Worm (Caenorhabditis elegans): ENCODE results near the gene F23H12.10.

F23H12.10 gene

DNA sequence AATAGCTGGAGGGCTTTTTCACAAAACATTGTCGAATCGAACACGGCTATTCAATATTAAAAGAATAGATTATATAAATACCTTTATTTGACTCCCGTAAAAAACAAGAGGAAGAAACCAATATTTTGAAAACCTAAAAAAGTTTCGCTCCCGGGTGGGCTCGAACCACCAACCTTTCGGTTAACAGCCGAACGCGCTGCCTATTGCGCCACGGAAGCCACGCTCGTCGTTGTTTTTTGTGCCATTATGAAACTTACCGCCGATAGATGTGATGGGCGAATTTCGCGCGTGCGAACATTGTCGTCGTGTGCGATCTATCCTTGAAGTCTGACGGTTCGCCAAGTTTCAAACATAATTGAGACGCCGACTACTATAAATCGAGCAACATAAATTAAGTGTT is 42.2 kb downstream of the F23H12.10 start (continued):
- TF ChIP-seq B0336.3 (GFP tag; IDR thresholded peaks at IDR 0.05) (no peak), sptf-2 (GFP tag; optimal IDR thresholded peaks at IDR 0.05) (no peak), unc-130 (GFP tag; optimal IDR thresholded peaks at IDR 0.05) (no peak), F22D6.2 (tag; optimal IDR thresholded peaks at IDR 0.05) (no peak), ceh-91 (GFP tag; IDR thresholded peaks at IDR 0.05) (no peak), nhr-80 (tag; optimal IDR thresholded peaks at IDR 0.05) (no peak), tbx-9 (tag; optimal IDR thresholded peaks at IDR 0.05; ENCODE audit: borderline replicate concordance) (no peak), ceh-100 (GFP tag; IDR thresholded peaks at IDR 0.05) (no peak), madf-8 (GFP tag; conservative IDR thresholded peaks at IDR 0.05) (no peak), tlf-1 (GFP tag; optimal IDR thresholded peaks at IDR 0.05) (no peak), ama-1 (optimal IDR thresholded peaks at IDR 0.05) (no peak), ama-1 (GFP tag; optimal IDR thresholded peaks at IDR 0.05) (no peak), ceh-58 (GFP tag; IDR thresholded peaks at IDR 0.05) (no peak), zfh-2 (GFP tag; conservative IDR thresholded peaks at IDR 0.05) (no peak), nfya-2 (GFP tag; IDR thresholded peaks at IDR 0.05) (no peak), B0019.2 (GFP tag; conservative IDR thresholded peaks at IDR 0.05) (no peak), efl-1 (GFP tag; optimal IDR thresholded peaks at IDR 0.05) (no peak), F33H1.4 (GFP tag; IDR thresholded peaks at IDR 0.05) (no peak), die-1 (tag; optimal IDR thresholded peaks at IDR 0.05) (peak; percentile 57), ZK185.1 (tag; optimal IDR thresholded peaks at IDR 0.05; ENCODE audit: poor library complexity, severe bottlenecking) (no peak), ztf-6 (GFP tag; IDR thresholded peaks at IDR 0.05) (no peak; the same call in 1 of the 2 replicates), dox-1 (GFP tag; IDR thresholded peaks at IDR 0.05) (no peak), unc-62 (GFP tag; optimal IDR thresholded peaks at IDR 0.05) (no peak), T07F8.4 (tag; optimal IDR thresholded peaks at IDR 0.05) (no peak), F10E7.11 (tag; optimal IDR thresholded peaks at IDR 0.05) (no peak), nhr-27 (tag; optimal IDR thresholded peaks at IDR 0.05) (no peak), dpl-1 (GFP tag; optimal IDR thresholded peaks at IDR 0.05) (no peak), attf-5 (GFP tag; optimal IDR thresholded peaks at IDR 0.05) (no peak), sdz-38 (tag; optimal IDR thresholded peaks at IDR 0.05) (no peak), hmg-20 (GFP tag; IDR thresholded peaks at IDR 0.05) (no peak), aptf-2 (GFP tag; conservative IDR thresholded peaks at IDR 0.05) (no peak), let-526 (GFP tag; IDR thresholded peaks at IDR 0.05) (no peak), hrde-1 (tag; optimal IDR thresholded peaks at IDR 0.05; ENCODE audit: borderline replicate concordance) (peak; percentile 17), C06A6.2 (GFP tag; conservative IDR thresholded peaks at IDR 0.05) (no peak), rcor-1 (GFP tag; IDR thresholded peaks at IDR 0.05) (no peak), ceh-27 (GFP tag; optimal IDR thresholded peaks at IDR 0.05) (peak; percentile 21), B0261.1 (tag; optimal IDR thresholded peaks at IDR 0.05) (peak; percentile 76), lin-40 (tag; optimal IDR thresholded peaks at IDR 0.05) (no peak), repo-1 (tag; optimal IDR thresholded peaks at IDR 0.05) (no peak), Y56A3A.18 (GFP tag; IDR thresholded peaks at IDR 0.05) (no peak), lag-1 (GFP tag; IDR thresholded peaks at IDR 0.05) (no peak), ztf-22 (GFP tag; optimal IDR thresholded peaks at IDR 0.05) (no peak), K11D2.4 (GFP tag; IDR thresholded peaks at IDR 0.05) (no peak), ztf-28 (GFP tag; IDR thresholded peaks at IDR 0.05) (0 out of 2 replicates have a peak, but pooled peaks have one; percentile 65), lin-35 (GFP tag; optimal IDR thresholded peaks at IDR 0.05) (peak in 1 of 3 experiments; percentile 16), ceh-40 (GFP tag; IDR thresholded peaks at IDR 0.05) (no peak), ztf-25 (GFP tag; IDR thresholded peaks at IDR 0.05) (no peak), madf-3 (GFP tag; IDR thresholded peaks at IDR 0.05) (peak; percentile 70; the same call in 1 of the 2 replicates), lin-26 (GFP tag; IDR thresholded peaks at IDR 0.05) (no peak), rpc-1 (optimal IDR thresholded peaks at IDR 0.05) (peak; percentile 68), rpc-1 (tag; optimal IDR thresholded peaks at IDR 0.05) (peak; percentile 83)

Data from whole organism, young adult.